Worm (Caenorhabditis elegans) whole organism, late embryonic: Measurements from ENCODE around the gene ins-15.

Source experiments
- C08G9.2 ChIP-seq: sonication (generic microtip); optimal IDR thresholded peaks from 2 replicates; lab custom pipeline; 2016; ENCODE audit warnings: mild to moderate bottlenecking, missing genetic modification characterization, moderate library complexity, missing compliant biosample characterization
- F13H6.1 ChIP-seq: sonication (generic microtip); optimal IDR thresholded peaks from 2 replicates; lab custom pipeline; 2016; ENCODE audit warnings: missing genetic modification characterization, missing compliant biosample characterization
- K09A11.1 ChIP-seq: sonication (generic microtip); optimal IDR thresholded peaks from 2 replicates; lab custom pipeline; 2017; ENCODE audit warnings: antibody characterized with exemption, mild to moderate bottlenecking, missing genetic modification characterization, missing compliant biosample characterization; ENCODE audit not compliant: insufficient read depth
- Y22D7AL.16 ChIP-seq: sonication (generic microtip); optimal IDR thresholded peaks from 2 replicates; lab custom pipeline; 2016; ENCODE audit warnings: missing genetic modification characterization, missing compliant biosample characterization
- ahr-1 ChIP-seq: sonication (generic microtip); optimal IDR thresholded peaks from 2 replicates; lab custom pipeline; 2016; ENCODE audit warnings: missing genetic modification characterization, missing compliant biosample characterization
- ama-1 ChIP-seq: fragments of 150-350 bp; optimal IDR thresholded peaks from 2 replicates; lab custom pipeline; 2014
- ceh-18 ChIP-seq: sonication (generic microtip); optimal IDR thresholded peaks from 2 replicates; lab custom pipeline; 2016; ENCODE audit warnings: missing genetic modification characterization, missing compliant biosample characterization
- ceh-2 ChIP-seq: sonication (generic microtip); optimal IDR thresholded peaks from 2 replicates; lab custom pipeline; 2016; ENCODE audit warnings: missing genotype, missing genetic modification characterization, missing compliant biosample characterization
- ceh-22 ChIP-seq: sonication (generic microtip); optimal IDR thresholded peaks from 2 replicates; lab custom pipeline; 2017; ENCODE audit warnings: missing biosample characterization, missing genetic modification characterization
- ceh-30 ChIP-seq: fragments of 150-350 bp; optimal IDR thresholded peaks from 2 replicates; lab custom pipeline; 2014; ENCODE audit warnings: missing biosample characterization, missing genetic modification characterization
- ceh-31 ChIP-seq: sonication (generic microtip); optimal IDR thresholded peaks from 2 replicates; lab custom pipeline; 2016; ENCODE audit warnings: missing genetic modification characterization, missing compliant biosample characterization
- ceh-34 ChIP-seq: sonication (generic microtip); optimal IDR thresholded peaks from 2 replicates; lab custom pipeline; 2016; ENCODE audit warnings: mild to moderate bottlenecking, missing genetic modification characterization, missing compliant biosample characterization
- ceh-45 ChIP-seq: fragments of 200-800 bp; sonication (Bioruptor generic); IDR thresholded peaks from 2 replicates; pipeline ENCODE4 v1.3.6; 2022; ENCODE audit warnings: missing genetic modification reagents, missing genetic modification characterization, missing compliant biosample characterization
- ceh-48 ChIP-seq: sonication (generic microtip); optimal IDR thresholded peaks from 2 replicates; lab custom pipeline; 2016; ENCODE audit warnings: missing genetic modification characterization, inconsistent platforms, missing compliant biosample characterization
- ceh-9 ChIP-seq: sonication (generic microtip); optimal IDR thresholded peaks from 2 replicates; lab custom pipeline; 2016; ENCODE audit warnings: mild to moderate bottlenecking, missing genetic modification characterization, inconsistent platforms, missing compliant biosample characterization
- che-1 ChIP-seq: sonication (generic microtip); optimal IDR thresholded peaks from 2 replicates; lab custom pipeline; 2016; ENCODE audit warnings: mild to moderate bottlenecking, missing genetic modification characterization, missing compliant biosample characterization
- dmd-4 ChIP-seq: sonication (generic microtip); optimal IDR thresholded peaks from 2 replicates; lab custom pipeline; 2016; ENCODE audit warnings: borderline replicate concordance, missing genetic modification characterization, missing compliant biosample characterization
- elt-2 ChIP-seq: sonication (generic microtip); optimal IDR thresholded peaks from 2 replicates; lab custom pipeline; 2016; ENCODE audit warnings: missing genetic modification reagents, missing genetic modification characterization, missing compliant biosample characterization
- ets-4 ChIP-seq: sonication (generic microtip); optimal IDR thresholded peaks from 2 replicates; lab custom pipeline; 2016; ENCODE audit warnings: missing genetic modification characterization, missing compliant biosample characterization
- eyg-1 ChIP-seq: sonication (generic microtip); optimal IDR thresholded peaks from 2 replicates; lab custom pipeline; 2016; ENCODE audit warnings: missing genotype, missing genetic modification characterization, missing compliant biosample characterization
- fax-1 ChIP-seq: sonication (generic microtip); optimal IDR thresholded peaks from 2 replicates; lab custom pipeline; 2016; ENCODE audit warnings: missing genotype, missing genetic modification characterization, missing compliant biosample characterization
- fkh-10 ChIP-seq: fragments of 150-350 bp; optimal IDR thresholded peaks from 2 replicates; lab custom pipeline; 2014; ENCODE audit warnings: missing biosample characterization, missing genetic modification reagents, missing genetic modification characterization
- fkh-6 ChIP-seq: sonication (generic microtip); optimal IDR thresholded peaks from 2 replicates; lab custom pipeline; 2016; ENCODE audit warnings: missing genetic modification characterization, missing compliant biosample characterization
- gmeb-2 ChIP-seq: sonication (generic microtip); optimal IDR thresholded peaks from 2 replicates; lab custom pipeline; 2016; ENCODE audit warnings: missing genetic modification characterization, inconsistent platforms, missing compliant biosample characterization
- hlh-13 ChIP-seq: fragments of 200-800 bp; sonication (Bioruptor generic); optimal IDR thresholded peaks from 2 replicates; lab custom pipeline; 2018; ENCODE audit warnings: mild to moderate bottlenecking, missing genetic modification characterization, missing compliant biosample characterization
- hlh-15 ChIP-seq: sonication (generic microtip); optimal IDR thresholded peaks from 2 replicates; lab custom pipeline; 2016; ENCODE audit warnings: missing genetic modification characterization, missing compliant biosample characterization
- hlh-30 ChIP-seq: sonication (generic microtip); optimal IDR thresholded peaks from 2 replicates; lab custom pipeline; 2017; ENCODE audit warnings: antibody characterized with exemption, missing genetic modification characterization, missing compliant biosample characterization; ENCODE audit not compliant: insufficient read depth
- hlh-6 ChIP-seq: sonication (generic microtip); optimal IDR thresholded peaks from 2 replicates; lab custom pipeline; 2016; ENCODE audit warnings: missing genotype, missing genetic modification characterization, missing compliant biosample characterization
- lim-6 ChIP-seq: sonication (generic microtip); optimal IDR thresholded peaks from 2 replicates; lab custom pipeline; 2016; ENCODE audit warnings: missing genetic modification characterization, missing compliant biosample characterization
- mec-3 ChIP-seq: sonication (generic microtip); optimal IDR thresholded peaks from 2 replicates; lab custom pipeline; 2016; ENCODE audit warnings: borderline replicate concordance, missing genetic modification characterization, missing compliant biosample characterization
- nfya-1 ChIP-seq: sonication (generic microtip); optimal IDR thresholded peaks from 2 replicates; lab custom pipeline; 2017; ENCODE audit warnings: missing genetic modification characterization, mild to moderate bottlenecking, missing compliant biosample characterization, antibody characterized with exemption, moderate library complexity
- nhr-11 ChIP-seq: fragments of 150-350 bp; optimal IDR thresholded peaks from 2 replicates; lab custom pipeline; 2014; ENCODE audit warnings: missing biosample characterization, missing genetic modification characterization
- nhr-232 ChIP-seq: sonication (generic microtip); optimal IDR thresholded peaks from 2 replicates; lab custom pipeline; 2016; ENCODE audit warnings: missing genetic modification characterization, missing compliant biosample characterization
- pag-3 ChIP-seq: sonication (generic microtip); optimal IDR thresholded peaks from 2 replicates; lab custom pipeline; 2016; ENCODE audit warnings: missing compliant biosample characterization, missing genetic modification characterization, borderline replicate concordance
- pat-9 ChIP-seq: fragments of 200-800 bp; sonication (Bioruptor generic); optimal IDR thresholded peaks from 2 replicates; lab custom pipeline; 2018; ENCODE audit warnings: mild to moderate bottlenecking, missing genetic modification characterization, moderate library complexity, missing compliant biosample characterization
- pax-1 ChIP-seq: fragments of 150-350 bp; optimal IDR thresholded peaks from 2 replicates; lab custom pipeline; 2014; ENCODE audit warnings: missing biosample characterization, missing genetic modification characterization
- pha-2 ChIP-seq: sonication (generic microtip); optimal IDR thresholded peaks from 2 replicates; lab custom pipeline; 2017; ENCODE audit warnings: mild to moderate bottlenecking, missing genetic modification characterization, missing compliant biosample characterization
- pha-4 ChIP-seq: fragments of 150-350 bp; optimal IDR thresholded peaks from 2 replicates; lab custom pipeline; 2018; ENCODE audit warnings: missing biosample characterization, missing genetic modification reagents, missing genetic modification characterization
- pqm-1 ChIP-seq: sonication (generic microtip); optimal IDR thresholded peaks from 2 replicates; lab custom pipeline; 2016; ENCODE audit warnings: missing genetic modification characterization, missing compliant biosample characterization
- ref-2 ChIP-seq: sonication (generic microtip); optimal IDR thresholded peaks from 2 replicates; lab custom pipeline; 2016; ENCODE audit warnings: missing genetic modification characterization, missing compliant biosample characterization
- sox-2 ChIP-seq: fragments of 200-800 bp; sonication (Bioruptor generic); IDR thresholded peaks from 2 replicates; pipeline ENCODE4 v1.3.6; 2022; ENCODE audit warnings: missing genetic modification reagents, missing genetic modification characterization, missing compliant biosample characterization
- sox-4 ChIP-seq: sonication (generic microtip); optimal IDR thresholded peaks from 2 replicates; lab custom pipeline; 2017; ENCODE audit warnings: mild to moderate bottlenecking, missing genetic modification characterization, inconsistent platforms, missing compliant biosample characterization
- syd-9 ChIP-seq: sonication (generic microtip); optimal IDR thresholded peaks from 2 replicates; lab custom pipeline; 2016; ENCODE audit warnings: mild to moderate bottlenecking, missing genetic modification characterization, moderate library complexity, missing compliant biosample characterization
- tbx-7 ChIP-seq: sonication (generic microtip); optimal IDR thresholded peaks from 2 replicates; lab custom pipeline; 2016; ENCODE audit warnings: missing genotype, missing genetic modification characterization, missing compliant biosample characterization
- unc-86 ChIP-seq: sonication (generic microtip); optimal IDR thresholded peaks from 2 replicates; lab custom pipeline; 2016; ENCODE audit warnings: missing genetic modification characterization, missing compliant biosample characterization

Gene ins-15

ce11 chrII:6741428-6741827 lies 3.1 kb downstream of the ins-15 start, which contains the start of gene exos-8 (continued):
- TF ChIP-seq ceh-9 (no peak), ceh-48 (tag; lab: Kevin White, UChicago) (no peak), pha-2 (tag; lab: Kevin White, UChicago) (no peak), hlh-13 (GFP tag; lab: Kevin White, UChicago) (peak; percentile 21), ceh-22 (tag; lab: Kevin White, UChicago) (no peak), ref-2 (tag; lab: Kevin White, UChicago) (peak; percentile 95), unc-86 (tag; lab: Kevin White, UChicago) (peak; percentile 49), ceh-45 (GFP tag; lab: Robert Waterston, UW) (no peak), ceh-34 (tag; lab: Kevin White, UChicago) (peak; percentile 72), fax-1 (tag; lab: Kevin White, UChicago) (peak; percentile 91), hlh-6 (tag; lab: Kevin White, UChicago) (peak; percentile 39), ceh-18 (peak; percentile 59), ceh-2 (tag; lab: Kevin White, UChicago) (peak; percentile 90), pqm-1 (tag; lab: Kevin White, UChicago) (peak; percentile 56), ahr-1 (tag; lab: Kevin White, UChicago) (peak; percentile 58), gmeb-2 (tag; lab: Kevin White, UChicago) (no peak)

- TF ChIP-seq hlh-13 (GFP tag; lab: Kevin White, UChicago) (no peak), fkh-6 (tag; lab: Kevin White, UChicago) (no peak)
Measured at ce11 chrII:6736604-6737003, 7.9 kb downstream of the ins-15 start, which contains the start of gene T14B4.1. T14B4.1 (plus strand) TSS chrII:6736904.

ce11 chrII:6736066-6736465 lies 8.5 kb downstream of the ins-15 start, which contains the start of gene mrps-18.C:
mrps-18.C (plus strand) TSS chrII:6736203.
- TF ChIP-seq K09A11.1 (tag; lab: Kevin White, UChicago) (no peak), ahr-1 (tag; lab: Kevin White, UChicago) (no peak), dmd-4 (tag; lab: Kevin White, UChicago) (no peak), gmeb-2 (tag; lab: Kevin White, UChicago) (no peak), ceh-31 (tag; lab: Kevin White, UChicago) (no peak), unc-86 (tag; lab: Kevin White, UChicago) (no peak), F13H6.1 (tag; lab: Kevin White, UChicago) (no peak), pax-1 (tag; lab: Kevin White, UChicago) (no peak), Y22D7AL.16 (no peak), nhr-232 (tag; lab: Kevin White, UChicago) (no peak), C08G9.2 (tag; lab: Kevin White, UChicago) (no peak)

ce11 chrII:6734674-6735073 lies 9.9 kb downstream of the ins-15 start, which contains the start of gene T14B4.3:
T14B4.3 (plus strand) TSS chrII:6734937.
- peak; percentile 43 for TF ChIP-seq syd-9 (tag; lab: Kevin White, UChicago)
- no peak for TF ChIP-seq hlh-6 (tag; lab: Kevin White, UChicago)
- no peak for TF ChIP-seq Y22D7AL.16
- no peak for TF ChIP-seq pag-3 (tag; lab: Kevin White, UChicago)
- no peak for TF ChIP-seq sox-2 (GFP tag; lab: Robert Waterston, UW)
- no peak for TF ChIP-seq pha-4
- TF ChIP-seq ceh-9: no peak
- peak; percentile 78 for TF ChIP-seq ceh-2 (tag; lab: Kevin White, UChicago)
- TF ChIP-seq ama-1 (lab: Kevin White, UChicago): no peak
- TF ChIP-seq ceh-30 (tag; lab: Kevin White, UChicago): no peak
- TF ChIP-seq lim-6: peak; percentile 48
- no peak for TF ChIP-seq hlh-30 (tag; lab: Kevin White, UChicago)
- TF ChIP-seq ceh-22 (tag; lab: Kevin White, UChicago): no peak
- TF ChIP-seq ets-4 (tag; lab: Kevin White, UChicago): peak; percentile 76
- TF ChIP-seq fkh-10 (GFP tag; lab: Kevin White, UChicago): no peak
- no peak for TF ChIP-seq nhr-232 (tag; lab: Kevin White, UChicago)
- TF ChIP-seq ceh-31 (tag; lab: Kevin White, UChicago): peak; percentile 95
- no peak for TF ChIP-seq eyg-1 (tag; lab: Kevin White, UChicago)
- no peak for TF ChIP-seq nhr-11
- TF ChIP-seq nfya-1 (tag; lab: Kevin White, UChicago): no peak
- TF ChIP-seq pqm-1 (tag; lab: Kevin White, UChicago): peak; percentile 8
- TF ChIP-seq sox-4 (tag; lab: Kevin White, UChicago): no peak
- TF ChIP-seq pat-9 (tag; lab: Kevin White, UChicago): no peak
- TF ChIP-seq F13H6.1 (tag; lab: Kevin White, UChicago): peak; percentile 67
- TF ChIP-seq che-1 (tag; lab: Kevin White, UChicago): no peak
- TF ChIP-seq fax-1 (tag; lab: Kevin White, UChicago): peak; percentile 84
- TF ChIP-seq mec-3: no peak
- no peak for TF ChIP-seq ceh-45 (GFP tag; lab: Robert Waterston, UW)
- peak; percentile 74 for TF ChIP-seq tbx-7 (tag; lab: Kevin White, UChicago)
- no peak for TF ChIP-seq hlh-15 (tag; lab: Kevin White, UChicago)
- TF ChIP-seq elt-2 (tag; lab: Kevin White, UChicago): peak; percentile 71
